Worm (Caenorhabditis elegans): ENCODE data around the gene idpp-13.

ce11 chrIII:938569-938968, 21.8 kb upstream of the idpp-13 start, which contains the start of gene fbxa-22:
- TF ChIP-seq ztf-1 (GFP tag; conservative IDR thresholded peaks at IDR 0.05) (no peak), mab-5 (tag; optimal IDR thresholded peaks at IDR 0.05) (no peak), mdl-1 (tag; optimal IDR thresholded peaks at IDR 0.05) (no peak)
